Fruit fly (Drosophila melanogaster) whole organism, wandering third instar larva: ENCODE results near the gene CG32816.

ENCODE experiments used
- CG32264 ChIP-seq: fragments of 200-800 bp; sonication (Bioruptor generic); optimal IDR thresholded peaks from 2 replicates; lab custom pipeline; 2016; ENCODE audit warnings: missing biosample characterization, missing genetic modification characterization
- CG9705 ChIP-seq: fragments of 200-800 bp; sonication (Bioruptor generic); optimal IDR thresholded peaks from 2 replicates; lab custom pipeline; 2018; ENCODE audit warnings: missing biosample characterization, mild to moderate bottlenecking, missing genetic modification characterization
- Dfd ChIP-seq: fragments of >200 bp; optimal IDR thresholded peaks from 2 replicates; lab custom pipeline; 2017; ENCODE audit warnings: missing biosample characterization, missing genetic modification characterization
- Dif ChIP-seq: fragments of 200-275, 200-300 bp; sonication (Bioruptor generic); optimal IDR thresholded peaks from 2 replicates; lab custom pipeline; 2018; ENCODE audit warnings: missing biosample characterization, missing genetic modification characterization; ENCODE audit not compliant: partially characterized antibody
- GATAd ChIP-seq: sonication (Bioruptor generic); optimal IDR thresholded peaks from 2 replicates; lab custom pipeline; 2016; ENCODE audit warnings: missing biosample characterization, missing genetic modification characterization
- Hr78 ChIP-seq: fragments of >200 bp; optimal IDR thresholded peaks from 2 replicates; lab custom pipeline; 2017; ENCODE audit warnings: missing biosample characterization, missing genetic modification characterization
- Mio ChIP-seq: sonication (Bioruptor generic); optimal IDR thresholded peaks from 2 replicates; lab custom pipeline; 2016; ENCODE audit warnings: missing biosample characterization, missing genetic modification characterization
- Myc ChIP-seq: fragments of >200 bp; optimal IDR thresholded peaks from 2 replicates; lab custom pipeline; 2017
- OdsH ChIP-seq: fragments of 200-800 bp; sonication (Bioruptor generic); optimal IDR thresholded peaks from 2 replicates; lab custom pipeline; 2016; ENCODE audit warnings: missing biosample characterization, mild to moderate bottlenecking, missing genetic modification characterization
- Vsx2 ChIP-seq: fragments of 200-300, 225-300 bp; sonication (Bioruptor generic); optimal IDR thresholded peaks from 2 replicates; lab custom pipeline; 2018; ENCODE audit warnings: missing biosample characterization, missing genetic modification characterization; ENCODE audit not compliant: partially characterized antibody
- dmrt93B ChIP-seq: fragments of 200-800 bp; sonication (Bioruptor generic); optimal IDR thresholded peaks from 2 replicates; lab custom pipeline; 2018; ENCODE audit warnings: missing biosample characterization, mild to moderate bottlenecking, missing genetic modification characterization
- foxo ChIP-seq, 2 experiments: fragments of 200-800 bp; sonication (Bioruptor generic); optimal IDR thresholded peaks; 2 replicates in 1 of 2; 3 replicates in 1 of 2; lab custom pipeline; 2016 to 2017; ENCODE audit warnings: missing biosample characterization in 2 of 2, missing genetic modification characterization in 2 of 2
- fru ChIP-seq: fragments of 200-800 bp; sonication (Bioruptor generic); optimal IDR thresholded peaks from 3 replicates; lab custom pipeline; 2016; ENCODE audit warnings: missing biosample characterization, mild to moderate bottlenecking, missing genetic modification characterization
- h ChIP-seq: fragments of 200-800 bp; sonication (Bioruptor generic); optimal IDR thresholded peaks from 3 replicates; lab custom pipeline; 2016; ENCODE audit warnings: missing biosample characterization, mild to moderate bottlenecking, missing genetic modification characterization
- jim ChIP-seq: fragments of 175-275, 200-325 bp; sonication (Bioruptor generic); optimal IDR thresholded peaks from 2 replicates; lab custom pipeline; 2016; ENCODE audit warnings: missing biosample characterization, mild to moderate bottlenecking, missing genetic modification characterization
- lola ChIP-seq: fragments of >200 bp; optimal IDR thresholded peaks from 2 replicates; lab custom pipeline; 2017; ENCODE audit warnings: missing biosample characterization, missing genetic modification characterization
- pan ChIP-seq: fragments of >200 bp; optimal IDR thresholded peaks from 2 replicates; lab custom pipeline; 2017
- psq ChIP-seq: fragments of 200-800 bp; sonication (Bioruptor generic); optimal IDR thresholded peaks from 3 replicates; lab custom pipeline; 2017; ENCODE audit warnings: missing biosample characterization, mild to moderate bottlenecking, missing genetic modification characterization, moderate library complexity
- rgr ChIP-seq: fragments of 200-800 bp; sonication (Bioruptor generic); optimal IDR thresholded peaks from 3 replicates; lab custom pipeline; 2016; ENCODE audit warnings: missing biosample characterization, mild to moderate bottlenecking, missing genetic modification characterization
- sv ChIP-seq: fragments of 200-800 bp; sonication (Bioruptor generic); optimal IDR thresholded peaks from 3 replicates; lab custom pipeline; 2016; ENCODE audit warnings: missing biosample characterization, missing genetic modification characterization
- tai ChIP-seq: sonication (Bioruptor generic); optimal IDR thresholded peaks from 2 replicates; lab custom pipeline; 2016; ENCODE audit warnings: missing biosample characterization, missing genetic modification characterization
- usp ChIP-seq: fragments of >200 bp; optimal IDR thresholded peaks from 2 replicates; lab custom pipeline; 2017; ENCODE audit warnings: missing biosample characterization, missing genetic modification characterization
- woc ChIP-seq: sonication (Bioruptor generic); optimal IDR thresholded peaks from 2 replicates; lab custom pipeline; 2016; ENCODE audit warnings: missing biosample characterization, mild to moderate bottlenecking, missing genetic modification characterization

CG32816 gene

DNA sequence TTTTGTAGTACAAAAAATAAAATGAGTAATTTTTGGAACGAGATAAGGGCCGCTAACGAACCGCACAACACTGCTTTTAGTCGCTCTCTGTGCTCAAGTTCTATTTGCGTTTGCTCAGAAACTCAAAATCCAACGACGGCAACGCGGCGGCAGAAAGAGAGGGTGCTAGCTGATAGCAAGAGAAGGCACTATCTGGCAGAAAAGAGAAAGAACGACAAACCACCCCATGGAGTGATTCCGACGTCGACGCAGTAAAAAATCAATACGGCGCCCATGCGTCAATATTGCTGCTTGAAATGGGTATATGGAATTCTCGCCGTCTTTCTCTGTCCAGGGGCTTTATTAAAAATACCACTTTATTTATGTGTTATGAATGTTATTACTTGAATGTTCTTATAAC, 194.5 kb downstream of the CG32816 start:
- no peak for TF ChIP-seq Hr78 (GFP tag; lab: Kevin White, UChicago)
- no peak for TF ChIP-seq psq (GFP tag; lab: Kevin White, UChicago)

DNA sequence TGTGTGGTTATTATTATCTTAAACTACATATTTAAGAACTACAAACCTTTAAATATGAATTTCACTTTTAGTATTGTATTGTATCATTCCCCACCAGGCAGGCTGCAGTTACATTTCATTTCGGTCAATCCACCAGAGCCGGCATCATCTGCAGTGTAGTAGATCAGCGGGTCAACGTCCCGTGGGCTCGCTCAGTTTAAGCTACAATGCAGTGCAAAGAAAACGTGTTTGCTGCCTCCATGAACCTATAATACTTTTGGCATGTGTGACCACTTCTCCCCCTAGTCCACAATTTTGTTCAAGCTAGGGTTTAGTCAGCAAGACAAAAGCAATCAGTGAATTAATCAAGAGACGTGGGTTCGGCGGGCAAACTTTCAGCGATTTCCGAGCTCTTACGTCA, 202.5 kb downstream of the CG32816 start:
- no peak for TF ChIP-seq sv (GFP tag; lab: Kevin White, UChicago)
- no peak for TF ChIP-seq usp
- TF ChIP-seq pan, result no peak
- no peak for TF ChIP-seq foxo (GFP tag; optimal IDR thresholded peaks at IDR 0.05; lab: Kevin White, UChicago)
- TF ChIP-seq Dif (GFP tag; lab: Kevin White, UChicago), result no peak
- TF ChIP-seq CG9705 (GFP tag; lab: Kevin White, UChicago), result no peak
- no peak for TF ChIP-seq rgr (GFP tag; lab: Kevin White, UChicago)
- TF ChIP-seq dmrt93B, result no peak
- no peak for TF ChIP-seq tai (GFP tag; lab: Kevin White, UChicago)
- TF ChIP-seq OdsH, result no peak
- TF ChIP-seq h (GFP tag; lab: Kevin White, UChicago), result no peak
- no peak for TF ChIP-seq GATAd (GFP tag; lab: Kevin White, UChicago)
- TF ChIP-seq Vsx2 (GFP tag; lab: Kevin White, UChicago), result no peak
- no peak for TF ChIP-seq fru (GFP tag; lab: Kevin White, UChicago)

DNA sequence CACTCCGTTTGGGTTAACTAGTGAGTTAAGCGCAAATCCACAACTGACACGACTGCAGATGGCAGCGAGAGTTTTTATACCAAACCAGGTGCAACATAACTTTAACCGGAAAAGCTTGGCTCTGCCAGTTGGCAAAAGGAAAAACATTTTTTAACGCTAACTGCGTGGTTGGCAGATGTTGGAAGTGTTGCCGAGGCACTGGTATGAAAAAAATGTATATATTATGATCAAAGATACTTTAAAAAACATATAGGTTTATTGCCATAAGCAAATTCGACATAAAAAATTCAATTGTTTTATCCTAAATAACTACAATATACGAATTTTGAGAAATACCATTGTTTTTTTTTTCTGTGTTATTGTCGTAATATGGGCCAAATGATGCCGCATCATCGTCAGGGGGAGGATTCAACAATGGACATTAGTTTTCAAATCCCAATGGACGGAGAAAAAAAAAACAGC, 203.5 kb downstream of the CG32816 start, which contains the start of gene CG13376:
CG13376 (minus strand) TSS at position 51 of the 462 bp plus-strand sequence.
- TF ChIP-seq CG32264 (GFP tag; lab: Kevin White, UChicago) (no peak), Vsx2 (GFP tag; lab: Kevin White, UChicago) (no peak), Dfd (GFP tag; lab: Kevin White, UChicago) (no peak), Hr78 (GFP tag; lab: Kevin White, UChicago) (no peak), h (GFP tag; lab: Kevin White, UChicago) (no peak), Myc (lab: Kevin White, UChicago) (no peak), usp (no peak), fru (GFP tag; lab: Kevin White, UChicago) (no peak), woc (GFP tag; lab: Kevin White, UChicago) (no peak), lola (no peak), GATAd (GFP tag; lab: Kevin White, UChicago) (no peak), sv (GFP tag; lab: Kevin White, UChicago) (no peak), dmrt93B (no peak), jim (GFP tag; lab: Kevin White, UChicago) (no peak), Mio (GFP tag; lab: Kevin White, UChicago) (no peak)
